Fruit fly (Drosophila melanogaster) S2 (cell line): Measurements from ENCODE around the gene CG5321.

ENCODE experiments used
- CG8478 ChIP-seq: fragments of >200 bp; optimal IDR thresholded peaks from 2 replicates; lab custom pipeline; 2018
- CTCF ChIP-seq, 2 experiments: fragments of >200 bp; optimal IDR thresholded peaks; 2 replicates each; lab custom pipeline; 2018

dm6 chrX:14669233-14669632 lies 10.1 kb upstream of the CG5321 start:
- TF ChIP-seq CG8478 (lab: Kevin White, UChicago) (no peak), CTCF (optimal IDR thresholded peaks at IDR 0.05; lab: Kevin White, UChicago) (no peak)
